Worm (Caenorhabditis elegans) whole organism, mixed stage, embryonic: Measurements from ENCODE around the gene acs-5.

Source experiments
- M03D4.4 ChIP-seq: sonication (generic microtip); optimal IDR thresholded peaks from 2 replicates; lab custom pipeline; 2017; ENCODE audit warnings: mild to moderate bottlenecking, missing genetic modification characterization, missing compliant biosample characterization
- ceh-43 ChIP-seq: fragments of 200-800 bp; sonication (Bioruptor generic); optimal IDR thresholded peaks from 2 replicates; lab custom pipeline; 2018; ENCODE audit warnings: mild to moderate bottlenecking, missing genetic modification characterization, moderate library complexity, missing compliant biosample characterization
- cnd-1 ChIP-seq: fragments of 200-800 bp; sonication (Bioruptor generic); optimal IDR thresholded peaks from 2 replicates; lab custom pipeline; 2018; ENCODE audit warnings: mild to moderate bottlenecking, missing genetic modification characterization, missing compliant biosample characterization
- elt-1 ChIP-seq: sonication (generic microtip); optimal IDR thresholded peaks from 2 replicates; lab custom pipeline; 2017; ENCODE audit warnings: missing genetic modification characterization, mild to moderate bottlenecking, missing compliant biosample characterization, antibody characterized with exemption, moderate library complexity, borderline replicate concordance; ENCODE audit not compliant: insufficient read depth
- lin-13 ChIP-seq: fragments of 150-350 bp; optimal IDR thresholded peaks from 2 replicates; lab custom pipeline; 2014; ENCODE audit warnings: missing biosample characterization, missing genetic modification characterization
- mab-5 ChIP-seq: fragments of 150-350 bp; optimal IDR thresholded peaks from 2 replicates; lab custom pipeline; 2014; ENCODE audit warnings: missing biosample characterization, missing genetic modification characterization
- mep-1 ChIP-seq: fragments of 150-350 bp; optimal IDR thresholded peaks from 2 replicates; lab custom pipeline; 2017; ENCODE audit warnings: missing biosample characterization, missing genetic modification reagents, missing genetic modification characterization, inconsistent platforms
- nhr-12 ChIP-seq: fragments of 150-350 bp; optimal IDR thresholded peaks from 2 replicates; lab custom pipeline; 2014; ENCODE audit warnings: missing biosample characterization, missing genetic modification characterization
- nhr-237 ChIP-seq: fragments of 150-350 bp; optimal IDR thresholded peaks from 2 replicates; lab custom pipeline; 2014; ENCODE audit warnings: missing biosample characterization, missing genetic modification characterization
- nhr-28 ChIP-seq: fragments of 150-350 bp; optimal IDR thresholded peaks from 2 replicates; lab custom pipeline; 2014; ENCODE audit warnings: missing biosample characterization, missing genetic modification characterization
- nhr-76 ChIP-seq: sonication (generic microtip); optimal IDR thresholded peaks from 2 replicates; lab custom pipeline; 2017; ENCODE audit warnings: missing biosample characterization, missing genetic modification characterization
- sem-2 ChIP-seq: fragments of 200-800 bp; sonication (Bioruptor generic); optimal IDR thresholded peaks from 2 replicates; lab custom pipeline; 2018; ENCODE audit warnings: mild to moderate bottlenecking, missing genetic modification characterization, missing compliant biosample characterization
- snpc-4 ChIP-seq: fragments of 150-350 bp; optimal IDR thresholded peaks from 2 replicates; lab custom pipeline; 2014; ENCODE audit warnings: missing biosample characterization, missing genetic modification characterization
- ztf-11 ChIP-seq: fragments of 150-350 bp; optimal IDR thresholded peaks from 2 replicates; lab custom pipeline; 2014; ENCODE audit warnings: missing biosample characterization, missing genetic modification characterization

DNA sequence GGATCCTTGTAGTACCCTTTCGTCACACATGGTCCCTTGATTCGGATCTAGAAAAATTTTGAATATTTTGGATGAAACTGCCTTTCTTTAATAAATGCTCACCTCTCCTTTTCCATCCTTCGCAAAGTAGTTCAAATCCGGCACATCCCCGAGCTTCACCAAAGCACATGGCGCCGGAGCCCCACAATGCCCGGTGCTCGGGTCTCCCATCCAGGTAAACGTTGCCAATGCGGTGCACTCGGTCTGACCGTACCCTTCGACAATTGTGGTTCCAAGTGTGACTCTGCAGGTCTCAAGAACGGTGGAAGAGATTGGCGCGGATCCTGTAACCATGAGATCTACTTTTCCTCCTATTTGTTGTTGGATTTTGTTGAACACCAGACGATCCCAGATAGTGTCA lies 2.5 kb downstream of the acs-5 start:
- TF ChIP-seq ztf-11 (tag; lab: Kevin White, UChicago) (no peak), lin-13 (tag; lab: Kevin White, UChicago) (no peak), ceh-43 (GFP tag; lab: Kevin White, UChicago) (no peak), cnd-1 (no peak), sem-2 (GFP tag; lab: Kevin White, UChicago) (no peak), nhr-12 (tag; lab: Kevin White, UChicago) (no peak), nhr-237 (tag; lab: Kevin White, UChicago) (no peak), nhr-28 (tag; lab: Kevin White, UChicago) (no peak), nhr-76 (no peak), elt-1 (tag; lab: Kevin White, UChicago) (no peak), mep-1 (tag; lab: Kevin White, UChicago) (no peak), M03D4.4 (tag; lab: Kevin White, UChicago) (no peak), snpc-4 (no peak), mab-5 (tag; lab: Kevin White, UChicago) (no peak)
